Fruit fly (Drosophila melanogaster) whole organism, embryonic: ENCODE data around the gene mRpL16.

Experiments
- Bgb ChIP-seq: fragments of 200-800 bp; sonication (Bioruptor generic); IDR thresholded peaks from 2 replicates; pipeline ENCODE4 v1.3.6; 2022; ENCODE audit warnings: missing biosample characterization, missing genetic modification characterization; ENCODE audit not compliant: partially characterized antibody
- CG11085 ChIP-seq: fragments of 200-800 bp; sonication (Bioruptor generic); IDR thresholded peaks from 2 replicates; pipeline ENCODE4 v1.3.6; 2022; ENCODE audit warnings: missing biosample characterization, missing genetic modification characterization
- CG14860 ChIP-seq: fragments of 200-800 bp; sonication (Bioruptor generic); IDR thresholded peaks from 3 replicates; pipeline ENCODE4 v1.3.6; 2022; ENCODE audit warnings: missing biosample characterization, missing genetic modification characterization; ENCODE audit not compliant: partially characterized antibody
- CG17385 ChIP-seq: fragments of 200-800 bp; sonication (Bioruptor generic); optimal IDR thresholded peaks from 3 replicates; lab custom pipeline; 2018; ENCODE audit warnings: missing biosample characterization, mild to moderate bottlenecking, missing genetic modification characterization
- CG17802 ChIP-seq: fragments of 200-800 bp; sonication (Bioruptor generic); optimal IDR thresholded peaks from 2 replicates; lab custom pipeline; 2018; ENCODE audit warnings: missing biosample characterization, mild to moderate bottlenecking, missing genetic modification characterization, moderate library complexity
- CG2116 ChIP-seq: fragments of 200-800 bp; sonication (Bioruptor generic); optimal IDR thresholded peaks from 3 replicates; lab custom pipeline; 2018; ENCODE audit warnings: missing biosample characterization, mild to moderate bottlenecking, missing genetic modification characterization
- CG2129 ChIP-seq: fragments of 200-800 bp; sonication (Bioruptor generic); IDR thresholded peaks from 2 replicates; pipeline ENCODE4 v1.3.6; 2022; ENCODE audit warnings: missing biosample characterization, missing genetic modification characterization; ENCODE audit not compliant: partially characterized antibody
- CG2712 ChIP-seq: fragments of 200-800 bp; optimal IDR thresholded peaks from 3 replicates; lab custom pipeline; 2019; ENCODE audit warnings: missing biosample characterization, mild to moderate bottlenecking, missing genetic modification characterization, moderate library complexity
- CG3065 ChIP-seq: fragments of 200-800 bp; sonication (Bioruptor generic); optimal IDR thresholded peaks from 2 replicates; lab custom pipeline; 2016; ENCODE audit warnings: missing biosample characterization, missing genetic modification characterization
- CG31388 ChIP-seq: fragments of 200-800 bp; sonication (Bioruptor generic); optimal IDR thresholded peaks from 2 replicates; lab custom pipeline; 2016; ENCODE audit warnings: missing biosample characterization, missing genetic modification characterization
- CG34224 ChIP-seq: fragments of 200-800 bp; sonication (Bioruptor generic); IDR thresholded peaks from 3 replicates; pipeline ENCODE4 v1.3.6; 2022; ENCODE audit warnings: missing biosample characterization, missing genetic modification characterization; ENCODE audit not compliant: partially characterized antibody
- CG4282 ChIP-seq: fragments of 200-800 bp; sonication (Bioruptor generic); optimal IDR thresholded peaks from 2 replicates; lab custom pipeline; 2016; ENCODE audit warnings: missing biosample characterization, missing genetic modification characterization
- CG6791 ChIP-seq: fragments of 200-800 bp; sonication (Bioruptor generic); IDR thresholded peaks from 3 replicates; pipeline ENCODE4 v1.3.6; 2022; ENCODE audit warnings: missing biosample characterization, missing genetic modification characterization; ENCODE audit not compliant: partially characterized antibody
- CG7372 ChIP-seq: fragments of 200-800 bp; sonication (Bioruptor generic); IDR thresholded peaks from 2 replicates; pipeline ENCODE4 v1.3.6; 2022; ENCODE audit warnings: missing biosample characterization, missing genetic modification characterization
- CG9437 ChIP-seq: fragments of 200-800 bp; sonication (Bioruptor generic); optimal IDR thresholded peaks from 2 replicates; lab custom pipeline; 2018; ENCODE audit warnings: missing biosample characterization, mild to moderate bottlenecking, missing genetic modification characterization
- D ChIP-seq, 2 experiments: fragments of 200-800 bp in 1 of 2; fragments of >200 bp in 1 of 2; sonication (Bioruptor generic) in 1 of 2; optimal IDR thresholded peaks; 2 replicates in 1 of 2; 3 replicates in 1 of 2; lab custom pipeline; 2017; ENCODE audit warnings: mild to moderate bottlenecking in 1 of 2, missing biosample characterization in 1 of 2, missing genetic modification characterization in 1 of 2, missing genetic modification reagents in 1 of 2
- Doc3 ChIP-seq: fragments of 200-800 bp; sonication (Bioruptor generic); IDR thresholded peaks from 3 replicates; pipeline ENCODE4 v1.3.6; 2022; ENCODE audit warnings: missing biosample characterization, missing genetic modification characterization; ENCODE audit not compliant: partially characterized antibody
- HmgD ChIP-seq: fragments of 200-800 bp; sonication (Bioruptor generic); optimal IDR thresholded peaks from 3 replicates; lab custom pipeline; 2016; ENCODE audit warnings: missing biosample characterization, missing genetic modification characterization
- HmgZ ChIP-seq: fragments of 200-800 bp; sonication (Bioruptor generic); optimal IDR thresholded peaks from 2 replicates; lab custom pipeline; 2018; ENCODE audit warnings: missing biosample characterization, mild to moderate bottlenecking, missing genetic modification characterization
- Hr51 ChIP-seq, 2 experiments: fragments of 200-800 bp; sonication (Bioruptor generic); optimal IDR thresholded peaks; 2 replicates in 1 of 2; 3 replicates in 1 of 2; lab custom pipeline; 2016 to 2018; ENCODE audit warnings: missing biosample characterization in 2 of 2, missing genetic modification characterization in 2 of 2, mild to moderate bottlenecking in 1 of 2, moderate library complexity in 1 of 2
- NfI ChIP-seq: fragments of 200-800 bp; sonication (Bioruptor generic); optimal IDR thresholded peaks from 3 replicates; lab custom pipeline; 2018; ENCODE audit warnings: missing biosample characterization, mild to moderate bottlenecking, missing genetic modification characterization, moderate library complexity
- Pdp1 ChIP-seq, 2 experiments: fragments of 200-800 bp; sonication (Bioruptor generic); optimal IDR thresholded peaks; 3 replicates each; lab custom pipeline; 2016; ENCODE audit warnings: missing biosample characterization in 2 of 2, missing genetic modification characterization in 2 of 2, mild to moderate bottlenecking in 1 of 2, moderate library complexity in 1 of 2
- Sin3A ChIP-seq: fragments of >200 bp; optimal IDR thresholded peaks from 2 replicates; lab custom pipeline; 2018
- Sox100B ChIP-seq: fragments of 200-800 bp; sonication (Bioruptor generic); optimal IDR thresholded peaks from 3 replicates; lab custom pipeline; 2018; ENCODE audit warnings: missing biosample characterization, mild to moderate bottlenecking, missing genetic modification characterization
- Sox102F ChIP-seq: fragments of 200-800 bp; sonication (Bioruptor generic); optimal IDR thresholded peaks from 2 replicates; lab custom pipeline; 2018; ENCODE audit warnings: missing biosample characterization, mild to moderate bottlenecking, missing genetic modification characterization, moderate library complexity
- Usf ChIP-seq: fragments of 200-800 bp; sonication (Bioruptor generic); optimal IDR thresholded peaks from 2 replicates; lab custom pipeline; 2017; ENCODE audit warnings: missing genotype, missing biosample characterization, missing genetic modification characterization
- YL-1 ChIP-seq: fragments of 200-800 bp; sonication (Bioruptor generic); optimal IDR thresholded peaks from 3 replicates; lab custom pipeline; 2017; ENCODE audit warnings: missing biosample characterization, mild to moderate bottlenecking, missing genetic modification characterization
- ab ChIP-seq: fragments of 200-800 bp; sonication (Bioruptor generic); optimal IDR thresholded peaks from 2 replicates; lab custom pipeline; 2016; ENCODE audit warnings: missing biosample characterization, missing genetic modification characterization
- al ChIP-seq: fragments of 200-800 bp; sonication (Bioruptor generic); IDR thresholded peaks from 2 replicates; pipeline ENCODE4 v1.3.6; 2022; ENCODE audit warnings: missing biosample characterization, missing genetic modification characterization
- cato ChIP-seq: fragments of 200-800 bp; sonication (Bioruptor generic); optimal IDR thresholded peaks from 2 replicates; lab custom pipeline; 2016; ENCODE audit warnings: missing biosample characterization, missing genetic modification characterization, borderline replicate concordance
- chinmo ChIP-seq: fragments of 200-800 bp; sonication (Bioruptor generic); IDR thresholded peaks from 4 replicates; pipeline ENCODE4 v1.3.6; 2022; ENCODE audit warnings: missing biosample characterization, missing genetic modification characterization; ENCODE audit not compliant: partially characterized antibody
- croc ChIP-seq: fragments of 200-800 bp; sonication (Bioruptor generic); conservative IDR thresholded peaks from 3 replicates; pipeline ENCODE4 v1.3.6; 2022; ENCODE audit warnings: missing biosample characterization, missing genetic modification characterization
- da ChIP-seq: fragments of 200-800 bp; sonication (Bioruptor generic); optimal IDR thresholded peaks from 2 replicates; lab custom pipeline; 2016; ENCODE audit warnings: missing biosample characterization, missing genetic modification characterization
- disco-r ChIP-seq: fragments of 200-800 bp; sonication (Bioruptor generic); optimal IDR thresholded peaks from 2 replicates; lab custom pipeline; 2016; ENCODE audit warnings: missing biosample characterization, missing genetic modification characterization
- hbn ChIP-seq: fragments of 200-800 bp; sonication (Bioruptor generic); IDR thresholded peaks from 2 replicates; pipeline ENCODE4 v1.3.6; 2022; ENCODE audit warnings: missing biosample characterization, missing genetic modification characterization; ENCODE audit not compliant: partially characterized antibody
- hkb ChIP-seq, 2 experiments: fragments of 200-800 bp in 1 of 2; fragments of >200 bp in 1 of 2; sonication (Bioruptor generic) in 1 of 2; IDR thresholded peaks in 1 of 2; optimal IDR thresholded peaks in 1 of 2; 2 replicates each; pipeline versions ENCODE4 v1.3.6 to Lab custom; 2017 to 2022; ENCODE audit warnings: missing biosample characterization in 1 of 2, missing genetic modification characterization in 1 of 2
- hth ChIP-seq: fragments of >200 bp; optimal IDR thresholded peaks from 2 replicates; lab custom pipeline; 2017; ENCODE audit warnings: inconsistent platforms
- lov ChIP-seq, 2 experiments: fragments of 200-800 bp in 1 of 2; fragments of >200 bp in 1 of 2; sonication (Bioruptor generic) in 1 of 2; IDR thresholded peaks in 1 of 2; optimal IDR thresholded peaks in 1 of 2; 2 replicates in 1 of 2; 3 replicates in 1 of 2; pipeline versions ENCODE4 v1.3.6 to Lab custom; 2017 to 2022; ENCODE audit warnings: missing biosample characterization in 1 of 2, missing genetic modification characterization in 1 of 2
- mam ChIP-seq: fragments of 200-800 bp; sonication (Bioruptor generic); optimal IDR thresholded peaks from 3 replicates; lab custom pipeline; 2016; ENCODE audit warnings: missing biosample characterization, missing genetic modification characterization
- phol ChIP-seq: fragments of 200-800 bp; sonication (Bioruptor generic); optimal IDR thresholded peaks from 3 replicates; lab custom pipeline; 2018; ENCODE audit warnings: missing biosample characterization, mild to moderate bottlenecking, missing genetic modification characterization, moderate library complexity
- pnt ChIP-seq: fragments of 200-800 bp; sonication (Bioruptor generic); optimal IDR thresholded peaks from 3 replicates; lab custom pipeline; 2016; ENCODE audit warnings: missing biosample characterization, missing genetic modification characterization
- psq ChIP-seq: fragments of 200-800 bp; sonication (Bioruptor generic); optimal IDR thresholded peaks from 2 replicates; lab custom pipeline; 2017; ENCODE audit warnings: missing biosample characterization, missing genetic modification characterization
- ranshi ChIP-seq: fragments of 200-800 bp; sonication (Bioruptor generic); IDR thresholded peaks from 2 replicates; pipeline ENCODE4 v1.3.6; 2022; ENCODE audit warnings: missing biosample characterization, missing genetic modification characterization
- row ChIP-seq: fragments of 200-800 bp; sonication (Bioruptor generic); IDR thresholded peaks from 3 replicates; pipeline ENCODE4 v1.3.6; 2022; ENCODE audit warnings: missing biosample characterization, missing genetic modification characterization
- slbo ChIP-seq: fragments of 200-800 bp; sonication (Bioruptor generic); IDR thresholded peaks from 2 replicates; pipeline ENCODE4 v1.3.6; 2022; ENCODE audit warnings: missing biosample characterization, missing genetic modification characterization
- sug ChIP-seq: fragments of 200-800 bp; optimal IDR thresholded peaks from 2 replicates; lab custom pipeline; 2019; ENCODE audit warnings: missing biosample characterization, mild to moderate bottlenecking, missing genetic modification characterization, moderate library complexity
- tll ChIP-seq, 2 experiments: fragments of 200-800 bp in 1 of 2; fragments of >200 bp in 1 of 2; sonication (Bioruptor generic) in 1 of 2; optimal IDR thresholded peaks; 2 replicates each; lab custom pipeline; 2017 to 2019; ENCODE audit warnings: missing biosample characterization in 2 of 2, missing genetic modification characterization in 2 of 2, mild to moderate bottlenecking in 1 of 2, moderate library complexity in 1 of 2
- unc-4 ChIP-seq: fragments of 200-800 bp; sonication (Bioruptor generic); IDR thresholded peaks from 2 replicates; pipeline ENCODE4 v1.3.6; 2022; ENCODE audit warnings: missing biosample characterization, missing genetic modification characterization; ENCODE audit not compliant: partially characterized antibody

The mRpL16 gene

DNA sequence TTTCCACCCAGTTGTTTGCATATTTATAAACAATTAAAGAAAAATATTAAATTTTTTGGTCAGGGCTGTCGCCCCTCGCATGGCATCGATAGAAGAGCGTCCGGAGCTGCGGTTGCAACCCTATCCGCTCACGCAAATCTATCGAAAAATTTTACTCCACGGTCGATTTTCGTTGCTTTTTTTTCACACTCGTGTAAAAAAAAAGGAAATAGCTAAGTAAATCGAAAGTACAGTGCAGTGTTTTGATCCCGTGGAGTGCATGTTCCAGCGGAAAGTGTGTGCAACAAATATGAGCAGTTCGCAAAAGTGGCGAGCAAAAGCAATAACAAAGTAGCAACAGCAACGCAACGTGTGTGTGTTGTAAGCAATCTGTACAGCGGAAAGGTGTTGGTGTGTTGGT is 18.7 kb downstream of the mRpL16 start, which contains the start of the genes Edem1 and Rbcn-3B (continued):
- no peak for TF ChIP-seq hth (lab: Kevin White, UChicago)
- no peak for TF ChIP-seq CG31388 (GFP tag; lab: Kevin White, UChicago)
- no peak for TF ChIP-seq da
- no peak for TF ChIP-seq Sox100B (GFP tag; lab: Kevin White, UChicago)
- no peak for TF ChIP-seq tll (GFP tag; optimal IDR thresholded peaks at IDR 0.05; lab: Kevin White, UChicago)
- no peak for TF ChIP-seq slbo (GFP tag; lab: Robert Waterston, UW)
- no peak for TF ChIP-seq D (optimal IDR thresholded peaks at IDR 0.05; lab: Kevin White, UChicago)
- no peak for TF ChIP-seq D (GFP tag; optimal IDR thresholded peaks at IDR 0.05; lab: Kevin White, UChicago)
- no peak for TF ChIP-seq pnt (GFP tag; lab: Kevin White, UChicago)
- TF ChIP-seq CG2129 (GFP tag; lab: Robert Waterston, UW), result 0 out of 2 replicates have a peak, but pooled peaks have one; percentile 23
- TF ChIP-seq al, result no peak
- no peak for TF ChIP-seq psq (GFP tag; lab: Kevin White, UChicago)
- no peak for TF ChIP-seq sug (tag; lab: Kevin White, UChicago)
- no peak for TF ChIP-seq Sox102F (GFP tag; lab: Kevin White, UChicago)
- no peak for TF ChIP-seq chinmo (GFP tag; lab: Robert Waterston, UW)
- no peak for TF ChIP-seq ranshi (GFP tag; lab: Robert Waterston, UW)
- TF ChIP-seq CG11085 (GFP tag; lab: Robert Waterston, UW), result no peak
- TF ChIP-seq phol, result no peak
- TF ChIP-seq lov (optimal IDR thresholded peaks at IDR 0.05; lab: Kevin White, UChicago), result no peak
- TF ChIP-seq lov (GFP tag; IDR thresholded peaks at IDR 0.05; lab: Robert Waterston, UW), result no peak
- peak; percentile 12 for TF ChIP-seq HmgZ (tag; lab: Kevin White, UChicago)
- peak; percentile 61 for TF ChIP-seq CG2116 (GFP tag; lab: Kevin White, UChicago)
- TF ChIP-seq cato, result no peak
- TF ChIP-seq Hr51 (GFP tag; optimal IDR thresholded peaks at IDR 0.05; lab: Kevin White, UChicago), result no peak
- TF ChIP-seq CG9437 (GFP tag; lab: Kevin White, UChicago), result no peak
- TF ChIP-seq hbn, result peak; percentile 43
- no peak for TF ChIP-seq CG17802 (tag; lab: Kevin White, UChicago)
- no peak for TF ChIP-seq CG3065 (GFP tag; lab: Kevin White, UChicago)
- TF ChIP-seq Pdp1 (GFP tag; optimal IDR thresholded peaks at IDR 0.05; lab: Kevin White, UChicago), result peak in 1 of 2 experiments; percentile 33
- TF ChIP-seq CG34224 (GFP tag; lab: Robert Waterston, UW), result peak; percentile 34; the same call in 2 of the 3 replicates
- peak; percentile 67; the same call in 2 of the 3 replicates for TF ChIP-seq CG6791 (GFP tag; lab: Robert Waterston, UW)
- TF ChIP-seq CG2712 (tag; lab: Kevin White, UChicago), result no peak
- TF ChIP-seq YL-1 (GFP tag; lab: Kevin White, UChicago), result peak; percentile 41
- no peak for TF ChIP-seq Sin3A
- TF ChIP-seq croc (GFP tag; lab: Robert Waterston, UW), result no peak
- TF ChIP-seq hkb (optimal IDR thresholded peaks at IDR 0.05; lab: Kevin White, UChicago), result no peak
- no peak for TF ChIP-seq hkb (GFP tag; IDR thresholded peaks at IDR 0.05; lab: Robert Waterston, UW)
- TF ChIP-seq Doc3 (GFP tag; lab: Robert Waterston, UW), result peak; percentile 45; the same call in 1 of the 3 replicates
- TF ChIP-seq Bgb, result peak; percentile 38
- no peak for TF ChIP-seq ab (GFP tag; lab: Kevin White, UChicago)
- TF ChIP-seq CG17385 (GFP tag; lab: Kevin White, UChicago), result no peak
- TF ChIP-seq NfI (GFP tag; lab: Kevin White, UChicago), result no peak
- no peak for TF ChIP-seq CG7372
- 0 out of 3 replicates have a peak, but pooled peaks have one; percentile 31 for TF ChIP-seq CG14860
- no peak for TF ChIP-seq HmgD
- TF ChIP-seq disco-r (GFP tag; lab: Kevin White, UChicago), result no peak
- 0 out of 2 replicates have a peak, but pooled peaks have one; percentile 32 for TF ChIP-seq unc-4 (GFP tag; lab: Robert Waterston, UW)
- TF ChIP-seq CG4282 (GFP tag; lab: Kevin White, UChicago), result no peak
- no peak for TF ChIP-seq Usf (GFP tag; lab: Kevin White, UChicago)
- peak; percentile 30; the same call in 1 of the 3 replicates for TF ChIP-seq row (GFP tag; lab: Robert Waterston, UW)
- no peak for TF ChIP-seq mam (GFP tag; lab: Kevin White, UChicago)
